Worm (Caenorhabditis elegans) whole organism, dauer: ENCODE results near the gene anmt-3.

Experiments
- unc-62 ChIP-seq: sonication (generic microtip); optimal IDR thresholded peaks from 2 replicates; lab custom pipeline; 2017; ENCODE audit warnings: missing biosample characterization, missing genetic modification reagents, missing genetic modification characterization

anmt-3 gene

ce11 chrV:9943039-9943438 is 15.1 kb downstream of the anmt-3 start, which contains the start of gene fipr-12:
Gene fipr-12, plus strand, starts transcription at chrV:9943339.
- no peak for TF ChIP-seq unc-62 (GFP tag; lab: Kevin White, UChicago)

DNA sequence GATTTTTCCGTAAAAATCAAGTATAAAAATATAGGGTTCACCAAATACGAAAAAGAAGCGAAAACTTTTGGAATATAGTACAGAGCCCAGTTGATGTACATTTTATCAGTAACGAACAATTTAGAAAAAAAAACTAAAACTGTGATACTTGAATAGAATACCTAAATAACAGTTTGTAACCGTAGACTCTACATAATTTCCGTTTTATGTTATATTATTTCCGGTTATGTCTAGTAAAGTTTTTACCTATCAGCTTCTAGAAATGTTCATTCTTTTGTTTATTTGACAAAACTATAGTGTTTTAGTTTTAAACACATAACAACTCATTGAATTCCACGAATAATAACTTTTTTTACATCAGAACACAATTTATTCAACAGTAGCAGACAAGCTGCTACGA is 20.7 kb downstream of the anmt-3 start, which contains the start of gene srj-33:
Gene srj-33 (minus strand): TSS at position 101 of the 400 bp plus-strand sequence.
- no peak for TF ChIP-seq unc-62 (GFP tag; lab: Kevin White, UChicago)

DNA sequence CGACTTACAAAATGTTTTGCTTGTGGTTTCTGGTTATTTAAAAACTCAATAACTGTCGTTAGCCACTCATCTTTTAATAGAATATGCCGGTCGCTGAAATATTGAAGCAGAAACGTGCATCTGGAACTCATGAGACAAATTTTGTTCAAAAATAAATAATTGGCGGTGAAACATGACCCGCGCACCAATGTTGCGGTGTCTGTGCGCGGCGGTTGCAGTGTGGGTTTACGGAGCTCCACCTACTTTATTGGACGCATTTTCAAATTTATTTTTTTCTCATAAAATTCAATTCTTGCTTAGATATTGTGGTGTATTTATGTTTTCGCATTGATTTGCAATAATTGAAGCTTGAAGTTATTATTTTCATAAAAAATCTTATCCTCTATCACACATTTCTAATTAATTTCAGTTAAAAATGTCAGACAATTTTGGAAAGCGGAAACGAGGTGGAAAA is 27.5 kb downstream of the anmt-3 start, which contains the start of the genes rmh-2 and suds-3:
Gene rmh-2 (minus strand): TSS at position 164 of the 454 bp plus-strand sequence.
Gene suds-3 (plus strand): TSS at position 404 of the 454 bp plus-strand sequence.
- TF ChIP-seq unc-62 (GFP tag; lab: Kevin White, UChicago), result no peak

ce11 chrV:9927954-9928353 is 30.2 kb downstream of the anmt-3 start:
- no peak for TF ChIP-seq unc-62 (GFP tag; lab: Kevin White, UChicago)

DNA sequence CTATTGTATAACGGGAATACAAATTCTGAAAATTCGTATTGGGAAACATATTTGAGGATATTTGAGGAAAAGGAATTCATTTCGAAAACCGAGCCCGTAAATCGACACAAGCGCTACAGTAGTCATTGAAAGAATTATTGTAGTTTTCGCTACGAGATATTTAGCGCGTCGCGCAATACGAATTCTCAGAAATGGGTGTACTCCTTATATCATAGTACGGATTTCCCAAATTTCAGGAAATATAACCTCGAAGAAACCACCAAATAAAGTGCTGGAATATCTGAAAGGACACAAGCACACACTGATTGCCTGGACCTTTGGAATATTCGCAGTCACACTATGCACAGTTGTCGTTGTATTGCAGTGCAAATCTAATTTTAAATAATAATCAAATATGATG is 30.8 kb downstream of the anmt-3 start:
- TF ChIP-seq unc-62 (GFP tag; lab: Kevin White, UChicago), result no peak

DNA sequence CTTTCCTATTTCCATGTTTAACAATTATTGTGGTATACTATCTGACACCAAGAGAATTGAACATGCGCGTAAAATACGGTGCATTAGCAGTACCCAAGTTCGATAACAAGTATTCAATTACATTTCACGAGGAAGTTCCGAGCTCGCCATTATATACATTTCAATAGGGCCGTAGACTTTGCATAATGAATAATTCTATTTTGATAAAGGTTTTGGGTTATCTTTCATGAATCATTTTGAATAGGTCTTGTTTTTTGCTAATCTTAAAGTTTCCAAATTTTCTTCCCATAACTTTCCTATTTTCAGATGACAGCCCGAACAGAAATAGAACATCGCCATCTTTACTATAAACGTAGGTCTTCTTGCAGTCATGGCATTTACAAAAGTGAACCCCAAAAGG is 31.9 kb downstream of the anmt-3 start, which contains the start of gene C50H2.13:
Gene C50H2.13 (plus strand): TSS at position 301 of the 400 bp plus-strand sequence.
- TF ChIP-seq unc-62 (GFP tag; lab: Kevin White, UChicago), result no peak

DNA sequence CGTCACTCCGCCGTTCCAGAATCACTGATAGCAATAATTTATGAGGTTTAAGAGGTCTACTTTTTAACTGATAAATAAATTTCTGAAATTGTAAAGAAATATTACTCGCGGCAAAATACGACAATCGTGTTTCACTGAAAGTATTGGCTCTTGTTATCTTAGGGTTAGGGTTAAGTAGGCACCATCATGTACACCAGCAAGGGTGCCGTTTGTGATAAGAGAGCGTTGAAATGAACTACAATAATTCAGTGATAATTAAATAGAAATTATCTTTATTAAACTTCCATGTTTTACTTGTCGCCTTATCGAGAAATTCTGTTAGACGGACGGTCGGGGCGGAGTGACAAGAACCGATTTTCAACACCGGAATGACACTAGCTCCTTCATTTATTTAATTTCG is 32.5 kb downstream of the anmt-3 start:
- TF ChIP-seq unc-62 (GFP tag; lab: Kevin White, UChicago), result no peak

DNA sequence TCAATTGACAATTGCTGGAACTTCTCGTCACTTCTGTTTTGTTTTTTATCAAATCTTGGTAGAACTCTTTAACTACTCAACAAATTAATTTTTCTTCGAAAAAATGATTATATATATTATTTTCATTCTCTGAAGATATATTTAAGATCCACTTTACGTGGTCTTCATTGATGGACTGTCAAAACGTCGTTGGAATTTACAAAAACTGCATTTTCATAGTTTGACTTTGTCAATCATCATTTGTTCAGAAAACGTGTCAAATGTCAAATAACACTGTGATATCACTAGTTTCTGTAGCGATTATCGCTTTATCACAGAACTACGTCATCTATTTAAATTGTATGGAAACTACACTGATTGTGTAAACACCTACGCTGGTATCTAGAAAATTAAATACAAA is 33.7 kb downstream of the anmt-3 start:
- TF ChIP-seq unc-62 (GFP tag; lab: Kevin White, UChicago), result no peak

DNA sequence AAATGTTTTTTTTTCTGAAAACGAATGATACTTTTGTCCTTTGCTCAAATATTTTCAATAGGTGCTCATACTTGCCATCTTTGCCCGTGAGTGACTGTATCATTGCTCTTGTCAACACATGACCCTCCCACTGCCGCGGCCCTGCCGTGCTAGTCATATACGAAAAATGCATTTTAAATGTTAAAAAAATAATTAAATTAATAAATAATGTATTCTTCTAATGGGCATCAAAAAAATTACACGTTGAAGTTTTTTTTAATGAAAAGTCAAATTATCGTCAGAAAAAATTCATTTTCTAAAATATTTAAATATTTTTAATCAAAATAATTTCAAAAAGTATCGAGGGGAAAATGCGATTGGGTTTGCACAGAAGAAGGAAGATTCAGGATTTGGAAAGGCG is 35.6 kb downstream of the anmt-3 start, which contains the start of gene C50H2.7:
Gene C50H2.7 (plus strand): TSS at position 301 of the 400 bp plus-strand sequence.
- no peak for TF ChIP-seq unc-62 (GFP tag; lab: Kevin White, UChicago)

DNA sequence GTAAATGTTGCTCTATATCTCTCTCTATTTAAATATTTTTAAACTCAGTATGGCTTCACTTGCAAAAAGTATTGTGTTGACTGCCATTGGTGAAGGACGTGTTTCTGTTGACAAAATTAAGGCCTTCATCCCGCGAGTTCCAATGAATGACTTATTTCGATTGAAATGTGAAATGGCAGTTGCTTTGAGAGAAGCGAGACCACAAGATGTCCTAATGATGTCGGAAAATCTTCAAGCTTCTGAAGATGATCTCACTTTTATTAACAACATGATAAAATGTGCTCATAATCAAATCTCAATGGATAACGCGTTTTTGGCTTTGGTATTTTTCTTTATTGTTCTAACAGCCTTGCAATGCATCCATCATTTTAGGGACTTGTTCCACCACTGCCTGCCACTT is 36.8 kb downstream of the anmt-3 start, which contains the start of gene ceh-75:
Gene ceh-75 (plus strand): TSS at position 50 of the 400 bp plus-strand sequence.
- TF ChIP-seq unc-62 (GFP tag; lab: Kevin White, UChicago), result no peak

DNA sequence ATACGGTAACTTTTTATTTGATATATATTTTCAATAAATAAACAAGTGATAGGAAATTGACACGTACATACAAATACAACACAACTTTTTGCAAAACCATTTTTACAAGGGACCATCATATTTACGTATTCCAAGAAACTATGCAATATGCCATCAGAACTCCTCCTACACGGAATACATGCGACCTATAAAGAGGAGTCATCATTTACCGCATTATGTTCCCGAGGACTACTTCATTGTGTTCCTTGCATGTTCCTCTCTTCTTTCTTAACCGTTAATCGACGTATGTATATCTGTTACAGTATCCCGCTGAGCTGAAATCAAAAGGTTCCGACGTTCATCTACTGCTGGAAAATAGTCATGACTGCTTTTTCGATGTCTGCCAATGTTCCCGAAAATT is 39.7 kb downstream of the anmt-3 start, which contains the start of gene C50H2.5:
Gene C50H2.5 (plus strand): TSS at position 301 of the 400 bp plus-strand sequence.
- TF ChIP-seq unc-62 (GFP tag; lab: Kevin White, UChicago), result no peak

DNA sequence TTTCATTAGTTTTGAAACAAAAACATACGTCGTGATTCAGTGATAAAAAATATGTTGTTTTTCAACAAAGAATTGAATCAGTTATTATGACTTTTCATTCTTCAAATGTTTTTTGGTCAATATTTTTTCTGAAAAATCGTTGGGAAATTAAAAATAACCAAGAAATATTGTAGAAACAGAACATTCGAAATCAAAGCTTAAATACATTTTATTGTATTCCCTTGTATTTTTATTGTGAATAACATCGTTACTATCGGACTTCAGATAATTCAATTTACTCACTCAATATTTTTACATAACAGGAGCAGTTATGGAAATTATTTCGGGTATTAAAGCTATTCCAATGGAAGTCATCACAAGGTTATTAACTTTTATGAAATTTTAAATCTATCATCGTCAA is 41.5 kb downstream of the anmt-3 start, which contains the start of gene C50H2.4:
Gene C50H2.4 (plus strand): TSS at position 301 of the 400 bp plus-strand sequence.
- no peak for TF ChIP-seq unc-62 (GFP tag; lab: Kevin White, UChicago)

- no peak for TF ChIP-seq unc-62 (GFP tag; lab: Kevin White, UChicago)
Measured at ce11 chrV:9915021-9915420, 43.1 kb downstream of the anmt-3 start, which contains the start of gene mec-9. Gene mec-9, minus strand, starts transcription at chrV:9915121.

DNA sequence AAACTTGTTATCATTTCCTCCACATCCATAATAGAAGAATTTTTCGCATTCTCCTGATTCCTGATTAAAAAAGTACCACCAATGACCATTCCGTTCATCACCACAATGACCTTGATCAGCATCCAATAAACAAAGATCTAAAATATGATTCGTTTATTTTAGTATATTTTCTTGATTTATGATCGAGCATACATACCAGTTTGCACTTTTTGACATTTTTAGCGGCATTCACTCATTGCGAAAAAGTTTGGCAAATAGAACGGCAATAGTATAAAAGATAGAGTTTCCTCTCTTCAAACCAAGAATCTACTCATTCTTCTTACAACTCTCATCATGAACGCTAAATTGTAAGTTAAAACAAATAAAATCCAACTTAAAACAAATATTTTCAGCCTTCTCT is 44.3 kb downstream of the anmt-3 start, which contains the start of gene fipr-10:
Gene fipr-10 (plus strand): TSS at position 301 of the 400 bp plus-strand sequence.
- TF ChIP-seq unc-62 (GFP tag; lab: Kevin White, UChicago), result no peak

ce11 chrV:9911165-9911564 is 47.0 kb downstream of the anmt-3 start:
- TF ChIP-seq unc-62 (GFP tag; lab: Kevin White, UChicago), result no peak

ce11 chrV:9909624-9910023 is 48.5 kb downstream of the anmt-3 start:
- no peak for TF ChIP-seq unc-62 (GFP tag; lab: Kevin White, UChicago)

DNA sequence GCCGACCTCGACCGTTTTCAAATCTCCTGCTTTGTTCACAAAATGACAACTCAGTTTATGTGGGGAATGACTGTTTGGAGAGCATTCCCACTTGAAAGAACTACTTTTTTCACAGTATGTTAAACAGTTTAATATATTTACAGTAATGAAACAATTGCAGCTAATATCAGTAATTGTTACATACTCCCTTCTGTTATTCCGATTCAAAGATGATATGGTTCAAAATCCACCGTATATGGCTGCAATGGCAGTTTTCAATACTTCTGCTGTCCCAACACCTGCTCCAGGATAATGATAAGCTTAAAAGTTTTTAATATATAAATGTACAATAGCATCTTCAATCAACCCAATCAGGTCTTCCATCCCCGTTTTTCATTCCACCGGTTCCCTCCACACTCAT is 50.9 kb downstream of the anmt-3 start:
- no peak for TF ChIP-seq unc-62 (GFP tag; lab: Kevin White, UChicago)
